Fruit fly (Drosophila melanogaster) whole organism, wandering third instar larva: ENCODE data around the gene CG31933.

ENCODE experiments used
- Abd-B ChIP-seq: fragments of >200 bp; optimal IDR thresholded peaks from 2 replicates; lab custom pipeline; 2017; ENCODE audit warnings: missing biosample characterization, missing genetic modification characterization
- CG32264 ChIP-seq: fragments of 200-800 bp; sonication (Bioruptor generic); optimal IDR thresholded peaks from 2 replicates; lab custom pipeline; 2016; ENCODE audit warnings: missing biosample characterization, missing genetic modification characterization
- CG9705 ChIP-seq: fragments of 200-800 bp; sonication (Bioruptor generic); optimal IDR thresholded peaks from 2 replicates; lab custom pipeline; 2018; ENCODE audit warnings: missing biosample characterization, mild to moderate bottlenecking, missing genetic modification characterization
- CrebA ChIP-seq: fragments of 200-800 bp; sonication (Bioruptor generic); optimal IDR thresholded peaks from 2 replicates; lab custom pipeline; 2016; ENCODE audit warnings: missing biosample characterization, mild to moderate bottlenecking, missing genetic modification characterization, borderline replicate concordance
- Dfd ChIP-seq: fragments of >200 bp; optimal IDR thresholded peaks from 2 replicates; lab custom pipeline; 2017; ENCODE audit warnings: missing biosample characterization, missing genetic modification characterization
- GATAd ChIP-seq: sonication (Bioruptor generic); optimal IDR thresholded peaks from 2 replicates; lab custom pipeline; 2016; ENCODE audit warnings: missing biosample characterization, missing genetic modification characterization
- Hnf4 ChIP-seq: fragments of 200-800 bp; sonication (Bioruptor generic); optimal IDR thresholded peaks from 2 replicates; lab custom pipeline; 2016; ENCODE audit warnings: missing biosample characterization, mild to moderate bottlenecking, missing genetic modification characterization
- Hr78 ChIP-seq: fragments of >200 bp; optimal IDR thresholded peaks from 2 replicates; lab custom pipeline; 2017; ENCODE audit warnings: missing biosample characterization, missing genetic modification characterization
- Jra ChIP-seq: sonication (Bioruptor generic); optimal IDR thresholded peaks from 2 replicates; lab custom pipeline; 2016; ENCODE audit warnings: missing biosample characterization, missing genetic modification characterization
- Mio ChIP-seq: sonication (Bioruptor generic); optimal IDR thresholded peaks from 2 replicates; lab custom pipeline; 2016; ENCODE audit warnings: missing biosample characterization, missing genetic modification characterization
- Myc ChIP-seq: fragments of >200 bp; optimal IDR thresholded peaks from 2 replicates; lab custom pipeline; 2017
- N ChIP-seq: fragments of >200 bp; optimal IDR thresholded peaks from 2 replicates; lab custom pipeline; 2018; ENCODE audit warnings: missing biosample characterization, missing external identifiers, missing genetic modification characterization
- OdsH ChIP-seq: fragments of 200-800 bp; sonication (Bioruptor generic); optimal IDR thresholded peaks from 2 replicates; lab custom pipeline; 2016; ENCODE audit warnings: missing biosample characterization, mild to moderate bottlenecking, missing genetic modification characterization
- Rel ChIP-seq, 2 experiments: fragments of 200-800 bp; sonication (Bioruptor generic) in 1 of 2; optimal IDR thresholded peaks; 2 replicates in 1 of 2; 3 replicates in 1 of 2; lab custom pipeline; 2016 to 2019; ENCODE audit warnings: mild to moderate bottlenecking in 2 of 2, missing biosample characterization in 2 of 2, missing genetic modification characterization in 2 of 2, moderate library complexity in 1 of 2
- Vsx2 ChIP-seq: fragments of 200-300, 225-300 bp; sonication (Bioruptor generic); optimal IDR thresholded peaks from 2 replicates; lab custom pipeline; 2018; ENCODE audit warnings: missing biosample characterization, missing genetic modification characterization; ENCODE audit not compliant: partially characterized antibody
- br ChIP-seq: fragments of 200-800 bp; sonication (Bioruptor generic); optimal IDR thresholded peaks from 2 replicates; lab custom pipeline; 2016; ENCODE audit warnings: missing biosample characterization, missing genetic modification characterization
- brk ChIP-seq: fragments of 200-800 bp; sonication (Bioruptor generic); optimal IDR thresholded peaks from 2 replicates; lab custom pipeline; 2016; ENCODE audit warnings: missing biosample characterization, mild to moderate bottlenecking, missing genetic modification characterization
- dl ChIP-seq, 2 experiments: fragments of 175-275, 200-275 bp in 1 of 2; fragments of 200-275 bp in 1 of 2; sonication (Bioruptor generic); optimal IDR thresholded peaks; lab custom pipeline; 2018; ENCODE audit warnings: mild to moderate bottlenecking in 2 of 2, missing biosample characterization in 2 of 2, missing genetic modification characterization in 2 of 2, moderate library complexity in 2 of 2; ENCODE audit not compliant: partially characterized antibody in 2 of 2, insufficient read depth in 1 of 2
- dmrt93B ChIP-seq: fragments of 200-800 bp; sonication (Bioruptor generic); optimal IDR thresholded peaks from 2 replicates; lab custom pipeline; 2018; ENCODE audit warnings: missing biosample characterization, mild to moderate bottlenecking, missing genetic modification characterization
- ey ChIP-seq: fragments of 200-800 bp; sonication (Bioruptor generic); optimal IDR thresholded peaks from 2 replicates; lab custom pipeline; 2016; ENCODE audit warnings: missing biosample characterization, missing genetic modification characterization
- fru ChIP-seq: fragments of 200-800 bp; sonication (Bioruptor generic); optimal IDR thresholded peaks from 3 replicates; lab custom pipeline; 2016; ENCODE audit warnings: missing biosample characterization, mild to moderate bottlenecking, missing genetic modification characterization
- h ChIP-seq: fragments of 200-800 bp; sonication (Bioruptor generic); optimal IDR thresholded peaks from 3 replicates; lab custom pipeline; 2016; ENCODE audit warnings: missing biosample characterization, mild to moderate bottlenecking, missing genetic modification characterization
- jim ChIP-seq: fragments of 175-275, 200-325 bp; sonication (Bioruptor generic); optimal IDR thresholded peaks from 2 replicates; lab custom pipeline; 2016; ENCODE audit warnings: missing biosample characterization, mild to moderate bottlenecking, missing genetic modification characterization
- lola ChIP-seq: fragments of >200 bp; optimal IDR thresholded peaks from 2 replicates; lab custom pipeline; 2017; ENCODE audit warnings: missing biosample characterization, missing genetic modification characterization
- pan ChIP-seq: fragments of >200 bp; optimal IDR thresholded peaks from 2 replicates; lab custom pipeline; 2017
- psq ChIP-seq: fragments of 200-800 bp; sonication (Bioruptor generic); optimal IDR thresholded peaks from 3 replicates; lab custom pipeline; 2017; ENCODE audit warnings: missing biosample characterization, mild to moderate bottlenecking, missing genetic modification characterization, moderate library complexity
- sage ChIP-seq: fragments of 200-800 bp; sonication (Bioruptor generic); optimal IDR thresholded peaks from 2 replicates; lab custom pipeline; 2016; ENCODE audit warnings: missing biosample characterization, mild to moderate bottlenecking, missing genetic modification characterization
- sv ChIP-seq: fragments of 200-800 bp; sonication (Bioruptor generic); optimal IDR thresholded peaks from 3 replicates; lab custom pipeline; 2016; ENCODE audit warnings: missing biosample characterization, missing genetic modification characterization
- tai ChIP-seq: sonication (Bioruptor generic); optimal IDR thresholded peaks from 2 replicates; lab custom pipeline; 2016; ENCODE audit warnings: missing biosample characterization, missing genetic modification characterization
- woc ChIP-seq: sonication (Bioruptor generic); optimal IDR thresholded peaks from 2 replicates; lab custom pipeline; 2016; ENCODE audit warnings: missing biosample characterization, mild to moderate bottlenecking, missing genetic modification characterization

The CG31933 gene

dm6 chr2L:1826400-1826799 lies 3.3 kb upstream of the CG31933 start, which contains the start of gene CG31664:
Gene CG31664 (minus strand): TSS chr2L:1826500.
- TF ChIP-seq CG9705 (GFP tag; lab: Kevin White, UChicago) (no peak), Hr78 (no peak)

dm6 chr2L:1794817-1795216 lies 28.3 kb downstream of the CG31933 start, which contains the start of gene Gr22a:
Gene Gr22a (minus strand): TSS chr2L:1794917.
- TF ChIP-seq Rel (GFP tag; optimal IDR thresholded peaks at IDR 0.05; lab: Kevin White, UChicago) (no peak), Rel (tag; optimal IDR thresholded peaks at IDR 0.05; lab: Kevin White, UChicago) (no peak)

DNA sequence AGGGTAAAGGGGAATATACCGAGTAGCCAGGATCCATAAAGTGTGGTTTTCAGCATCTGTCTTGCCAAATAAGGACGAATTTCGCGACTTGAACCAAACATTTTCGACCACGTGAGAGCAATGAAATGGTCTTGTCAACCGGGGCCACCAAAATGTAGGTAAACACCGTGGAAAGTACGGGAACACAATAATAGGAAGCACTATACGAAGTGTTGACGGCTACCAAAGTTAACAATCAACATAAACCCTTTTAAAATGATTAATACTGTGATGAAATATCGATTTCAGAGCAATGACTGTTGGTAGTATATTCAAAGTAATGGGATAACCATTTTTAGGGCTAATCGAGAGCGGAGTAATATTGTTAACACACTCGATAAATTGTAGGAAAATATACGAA lies 30.0 kb downstream of the CG31933 start, which contains the start of gene Gr22b:
Gr22b (minus strand) TSS at position 101 of the 400 bp plus-strand sequence.
- TF ChIP-seq N (GFP tag; lab: Kevin White, UChicago), result no peak
- TF ChIP-seq GATAd (GFP tag; lab: Kevin White, UChicago), result no peak
- TF ChIP-seq OdsH (GFP tag; lab: Kevin White, UChicago), result no peak
- TF ChIP-seq Mio (GFP tag; lab: Kevin White, UChicago), result no peak
- no peak for TF ChIP-seq Myc (lab: Kevin White, UChicago)
- TF ChIP-seq Vsx2, result no peak
- no peak for TF ChIP-seq Abd-B (GFP tag; lab: Kevin White, UChicago)
- no peak for TF ChIP-seq pan (lab: Kevin White, UChicago)
- no peak for TF ChIP-seq sage (GFP tag; lab: Kevin White, UChicago)
- TF ChIP-seq brk, result no peak
- TF ChIP-seq ey (GFP tag; lab: Kevin White, UChicago), result no peak
- TF ChIP-seq fru (GFP tag; lab: Kevin White, UChicago), result no peak
- no peak for TF ChIP-seq h (GFP tag; lab: Kevin White, UChicago)
- TF ChIP-seq dl (GFP tag; optimal IDR thresholded peaks at IDR 0.05; lab: Kevin White, UChicago; ENCODE audit: insufficient read depth in 1 of 2, partially characterized antibody in 2 of 2), result no peak

- TF ChIP-seq sv (GFP tag; lab: Kevin White, UChicago), result no peak
- TF ChIP-seq Abd-B (GFP tag; lab: Kevin White, UChicago), result no peak
- no peak for TF ChIP-seq Mio (GFP tag; lab: Kevin White, UChicago)
- TF ChIP-seq Jra (GFP tag; lab: Kevin White, UChicago), result no peak
- no peak for TF ChIP-seq dmrt93B
- TF ChIP-seq woc (GFP tag; lab: Kevin White, UChicago), result no peak
- TF ChIP-seq lola (GFP tag; lab: Kevin White, UChicago), result no peak
- TF ChIP-seq CG9705 (GFP tag; lab: Kevin White, UChicago), result no peak
- no peak for TF ChIP-seq brk
- TF ChIP-seq Hr78, result no peak
- TF ChIP-seq h (GFP tag; lab: Kevin White, UChicago), result no peak
- no peak for TF ChIP-seq Vsx2
- TF ChIP-seq dl (GFP tag; optimal IDR thresholded peaks at IDR 0.05; lab: Kevin White, UChicago; ENCODE audit: insufficient read depth in 1 of 2, partially characterized antibody in 2 of 2), result no peak
- TF ChIP-seq Hnf4, result no peak
- no peak for TF ChIP-seq jim
- no peak for TF ChIP-seq Rel (GFP tag; optimal IDR thresholded peaks at IDR 0.05; lab: Kevin White, UChicago)
- TF ChIP-seq Rel (tag; optimal IDR thresholded peaks at IDR 0.05; lab: Kevin White, UChicago), result no peak
- TF ChIP-seq br, result no peak
Observed at dm6 chr2L:1791723-1792122, 31.4 kb downstream of the CG31933 start, which contains the start of gene Gr22c. Gene Gr22c (minus strand): TSS chr2L:1791823.

DNA sequence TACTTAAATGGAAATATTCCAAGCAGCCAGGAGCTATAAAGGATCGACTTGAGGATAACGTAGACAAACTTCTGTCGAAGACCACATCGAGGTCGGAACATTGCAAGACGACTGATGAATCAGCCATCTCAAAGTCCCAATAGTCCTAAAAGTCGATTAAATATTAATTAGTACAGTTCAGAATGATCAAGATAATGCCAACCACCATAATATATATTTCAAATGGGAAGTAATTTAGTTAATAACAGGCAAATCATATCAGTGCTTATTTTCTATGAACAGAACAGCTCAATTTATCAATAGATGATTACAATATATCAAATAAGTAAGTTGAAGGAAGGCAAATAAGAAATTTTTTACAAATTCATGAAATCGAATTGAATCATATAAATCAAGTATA lies 32.9 kb downstream of the CG31933 start, which contains the start of gene Gr22d:
Gr22d (minus strand) TSS at position 101 of the 400 bp plus-strand sequence.
- TF ChIP-seq N (GFP tag; lab: Kevin White, UChicago), result no peak
- no peak for TF ChIP-seq CG9705 (GFP tag; lab: Kevin White, UChicago)
- no peak for TF ChIP-seq CrebA
- TF ChIP-seq Dfd (GFP tag; lab: Kevin White, UChicago), result no peak
- TF ChIP-seq Mio (GFP tag; lab: Kevin White, UChicago), result no peak
- no peak for TF ChIP-seq Vsx2
- TF ChIP-seq brk, result no peak
- TF ChIP-seq fru (GFP tag; lab: Kevin White, UChicago), result no peak
- TF ChIP-seq tai (GFP tag; lab: Kevin White, UChicago), result no peak
- TF ChIP-seq psq (GFP tag; lab: Kevin White, UChicago), result no peak
- TF ChIP-seq br, result no peak
- no peak for TF ChIP-seq GATAd (GFP tag; lab: Kevin White, UChicago)
- no peak for TF ChIP-seq CG32264 (GFP tag; lab: Kevin White, UChicago)
